Worm (Caenorhabditis elegans) whole organism, L1 larva: Measurements from ENCODE around the gene C45G9.11.
A peak's percentile ranks its signal among the peaks of the same experiment; 100 is the strongest.

Source experiments
- C34B4.2 ChIP-seq: sonication (generic microtip); optimal IDR thresholded peaks from 2 replicates; lab custom pipeline; 2017; ENCODE audit warnings: mild to moderate bottlenecking, missing genetic modification characterization, missing compliant biosample characterization
- alr-1 ChIP-seq: fragments of 200-800 bp; sonication (Bioruptor generic); optimal IDR thresholded peaks from 2 replicates; lab custom pipeline; 2018; ENCODE audit warnings: borderline replicate concordance, mild to moderate bottlenecking, missing genetic modification characterization, missing compliant biosample characterization
- ama-1 ChIP-seq: fragments of 150-350 bp; optimal IDR thresholded peaks from 2 replicates; lab custom pipeline; 2014
- ceh-63 ChIP-seq: fragments of 200-800 bp; sonication (Bioruptor generic); optimal IDR thresholded peaks from 2 replicates; lab custom pipeline; 2018; ENCODE audit warnings: mild to moderate bottlenecking, missing genetic modification characterization, missing compliant biosample characterization
- ceh-8 ChIP-seq: fragments of 200-800 bp; sonication (Bioruptor generic); optimal IDR thresholded peaks from 2 replicates; lab custom pipeline; 2018; ENCODE audit warnings: mild to moderate bottlenecking, missing genetic modification characterization, moderate library complexity, missing compliant biosample characterization
- ceh-82 ChIP-seq, 3 experiments: fragments of 150-350 bp in 1 of 3; sonication (generic microtip) in 2 of 3; optimal IDR thresholded peaks; 2 replicates each; lab custom pipeline; 2014 to 2017; ENCODE audit warnings: missing biosample characterization in 3 of 3, missing genetic modification characterization in 3 of 3
- ceh-88 ChIP-seq: fragments of 200-800 bp; sonication (Bioruptor generic); IDR thresholded peaks from 2 replicates; pipeline ENCODE4 v1.3.6; 2022; ENCODE audit warnings: missing genetic modification characterization, missing compliant biosample characterization
- dsc-1 ChIP-seq: sonication (generic microtip); optimal IDR thresholded peaks from 2 replicates; lab custom pipeline; 2016; ENCODE audit warnings: mild to moderate bottlenecking, missing genetic modification characterization, missing compliant biosample characterization
- efl-1 ChIP-seq, 4 experiments: fragments of 150-350 bp; optimal IDR thresholded peaks in 3 of 4; peaks in 1 of 4; 1 replicate in 1 of 4; 2 replicates in 3 of 4; lab custom pipeline; 2014; ENCODE audit warnings: missing biosample characterization in 2 of 4, missing genetic modification characterization in 2 of 4, missing genetic modification reagents in 2 of 4
- efl-3 ChIP-seq: fragments of 200-800 bp; sonication (Bioruptor generic); optimal IDR thresholded peaks from 2 replicates; lab custom pipeline; 2018; ENCODE audit warnings: mild to moderate bottlenecking, missing genetic modification characterization, missing compliant biosample characterization
- egl-13 ChIP-seq: sonication (generic microtip); optimal IDR thresholded peaks from 2 replicates; lab custom pipeline; 2016; ENCODE audit warnings: missing genotype, missing genetic modification reagents, missing genetic modification characterization, missing compliant biosample characterization
- egl-27 ChIP-seq, 2 experiments: fragments of 150-350 bp in 1 of 2; sonication (generic microtip); optimal IDR thresholded peaks; 3 replicates each; lab custom pipeline; 2017 to 2018; ENCODE audit warnings: missing biosample characterization in 2 of 2, missing genetic modification characterization in 2 of 2, missing genetic modification reagents in 2 of 2
- elt-2 ChIP-seq: sonication (generic microtip); optimal IDR thresholded peaks from 2 replicates; lab custom pipeline; 2016; ENCODE audit warnings: missing genetic modification characterization, mild to moderate bottlenecking, inconsistent platforms, missing compliant biosample characterization, missing genetic modification reagents
- elt-3 ChIP-seq, 6 experiments: fragments of 150-350 bp in 1 of 6; sonication (generic microtip); optimal IDR thresholded peaks; 2 replicates each; lab custom pipeline; 2017 to 2018; ENCODE audit warnings: missing biosample characterization in 6 of 6, missing genetic modification characterization in 6 of 6, inconsistent platforms in 1 of 6
- ets-5 ChIP-seq: fragments of 200-800 bp; sonication (Bioruptor generic); IDR thresholded peaks from 2 replicates; pipeline ENCODE4 v1.3.6; 2022; ENCODE audit warnings: missing genetic modification characterization, missing compliant biosample characterization
- fkh-4 ChIP-seq: sonication (generic microtip); optimal IDR thresholded peaks from 2 replicates; lab custom pipeline; 2016; ENCODE audit warnings: missing compliant biosample characterization, missing genetic modification characterization, borderline replicate concordance
- fkh-8 ChIP-seq: sonication (generic microtip); optimal IDR thresholded peaks from 2 replicates; lab custom pipeline; 2016; ENCODE audit warnings: mild to moderate bottlenecking, missing genetic modification characterization, missing compliant biosample characterization
- fos-1 ChIP-seq: fragments of 150-350 bp; optimal IDR thresholded peaks from 2 replicates; lab custom pipeline; 2014; ENCODE audit warnings: missing biosample characterization, missing genetic modification characterization
- grh-1 ChIP-seq: fragments of 200-800 bp; sonication (Bioruptor generic); IDR thresholded peaks from 2 replicates; pipeline ENCODE4 v1.3.6; 2022; ENCODE audit warnings: missing genetic modification reagents, missing genetic modification characterization, missing compliant biosample characterization
- hlh-4 ChIP-seq: sonication (generic microtip); optimal IDR thresholded peaks from 2 replicates; lab custom pipeline; 2016; ENCODE audit warnings: mild to moderate bottlenecking, missing genetic modification characterization, missing compliant biosample characterization
- irx-1 ChIP-seq: sonication (generic microtip); optimal IDR thresholded peaks from 2 replicates; lab custom pipeline; 2016; ENCODE audit warnings: missing genetic modification characterization, missing compliant biosample characterization
- lin-35 ChIP-seq, 2 experiments: fragments of 150-350 bp; optimal IDR thresholded peaks; 2 replicates each; lab custom pipeline; 2014; ENCODE audit warnings: missing biosample characterization in 2 of 2, missing genetic modification characterization in 2 of 2, missing genetic modification reagents in 2 of 2
- lir-3 ChIP-seq: sonication (generic microtip); optimal IDR thresholded peaks from 2 replicates; lab custom pipeline; 2016; ENCODE audit warnings: mild to moderate bottlenecking, missing genetic modification characterization, moderate library complexity, missing compliant biosample characterization; ENCODE audit not compliant: poor library complexity
- lsy-2 ChIP-seq, 2 experiments: fragments of 150-350 bp; optimal IDR thresholded peaks; 2 replicates each; lab custom pipeline; 2014; ENCODE audit warnings: missing biosample characterization in 2 of 2, missing genetic modification characterization in 2 of 2
- mdl-1 ChIP-seq, 2 experiments: fragments of 150-350 bp; optimal IDR thresholded peaks; 2 replicates each; lab custom pipeline; 2014 to 2017; ENCODE audit warnings: missing biosample characterization in 2 of 2, missing genetic modification characterization in 2 of 2, inconsistent platforms in 1 of 2
- mef-2 ChIP-seq: fragments of 150-350 bp; optimal IDR thresholded peaks from 2 replicates; lab custom pipeline; 2014; ENCODE audit warnings: missing biosample characterization, missing genetic modification characterization
- mep-1 ChIP-seq: fragments of 150-350 bp; optimal IDR thresholded peaks from 2 replicates; lab custom pipeline; 2014; ENCODE audit warnings: missing biosample characterization, missing genetic modification characterization
- nhr-11 ChIP-seq: fragments of 150-350 bp; optimal IDR thresholded peaks from 2 replicates; lab custom pipeline; 2014; ENCODE audit warnings: missing biosample characterization, missing genetic modification characterization
- nhr-12 ChIP-seq: sonication (generic microtip); optimal IDR thresholded peaks from 2 replicates; lab custom pipeline; 2017; ENCODE audit warnings: missing biosample characterization, missing genetic modification characterization
- nhr-19 ChIP-seq: fragments of 200-800 bp; sonication (Bioruptor generic); conservative IDR thresholded peaks from 2 replicates; pipeline ENCODE4 v1.3.6; 2022; ENCODE audit warnings: missing genetic modification characterization, missing compliant biosample characterization
- nhr-20 ChIP-seq: sonication (generic microtip); optimal IDR thresholded peaks from 2 replicates; lab custom pipeline; 2016; ENCODE audit warnings: mild to moderate bottlenecking, missing genetic modification characterization, missing compliant biosample characterization
- nhr-237 ChIP-seq: fragments of 150-350 bp; optimal IDR thresholded peaks from 2 replicates; lab custom pipeline; 2014; ENCODE audit warnings: missing biosample characterization, missing genetic modification characterization
- nhr-84 ChIP-seq: sonication (generic microtip); optimal IDR thresholded peaks from 2 replicates; lab custom pipeline; 2017; ENCODE audit warnings: missing biosample characterization, missing genetic modification characterization
- nhr-85 ChIP-seq: sonication (generic microtip); peaks from one replicate; lab custom pipeline; 2016; ENCODE audit warnings: missing genetic modification characterization, inconsistent platforms, missing compliant biosample characterization
- nhr-90 ChIP-seq: sonication (generic microtip); optimal IDR thresholded peaks from 2 replicates; lab custom pipeline; 2016; ENCODE audit warnings: mild to moderate bottlenecking, missing genetic modification characterization, missing compliant biosample characterization; ENCODE audit not compliant: poor library complexity
- pqm-1 ChIP-seq: sonication (generic microtip); optimal IDR thresholded peaks from 3 replicates; lab custom pipeline; 2017; ENCODE audit warnings: missing biosample characterization, missing genetic modification characterization
- skn-1 ChIP-seq: fragments of 150-350 bp; optimal IDR thresholded peaks from 2 replicates; lab custom pipeline; 2014; ENCODE audit warnings: missing biosample characterization, missing genetic modification characterization
- snpc-4 ChIP-seq: fragments of 150-350 bp; optimal IDR thresholded peaks from 2 replicates; lab custom pipeline; 2014; ENCODE audit warnings: missing biosample characterization, missing genetic modification characterization
- snu-23 ChIP-seq: sonication (generic microtip); optimal IDR thresholded peaks from 2 replicates; lab custom pipeline; 2016; ENCODE audit warnings: missing genetic modification characterization, missing compliant biosample characterization
- sox-4 ChIP-seq: sonication (generic microtip); optimal IDR thresholded peaks from 2 replicates; lab custom pipeline; 2016; ENCODE audit warnings: missing genetic modification characterization, missing compliant biosample characterization
- sptf-1 ChIP-seq: fragments of 150-350 bp; optimal IDR thresholded peaks from 2 replicates; lab custom pipeline; 2014; ENCODE audit warnings: missing biosample characterization, missing genetic modification characterization
- tbx-2 ChIP-seq: sonication (generic microtip); optimal IDR thresholded peaks from 2 replicates; lab custom pipeline; 2016; ENCODE audit warnings: missing genetic modification characterization, missing compliant biosample characterization
- unc-30 ChIP-seq: sonication (generic microtip); optimal IDR thresholded peaks from 2 replicates; lab custom pipeline; 2017; ENCODE audit warnings: missing biosample characterization, missing genetic modification characterization
- unc-86 ChIP-seq: sonication (generic microtip); optimal IDR thresholded peaks from 2 replicates; lab custom pipeline; 2016; ENCODE audit warnings: missing genetic modification characterization, missing compliant biosample characterization
- ztf-11 ChIP-seq, 2 experiments: sonication (generic microtip); optimal IDR thresholded peaks; 2 replicates each; lab custom pipeline; 2016 to 2017; ENCODE audit warnings: missing genetic modification characterization in 2 of 2, missing biosample characterization in 1 of 2, missing compliant biosample characterization in 1 of 2
- ztf-4 ChIP-seq: fragments of 150-350 bp; optimal IDR thresholded peaks from 2 replicates; lab custom pipeline; 2014; ENCODE audit warnings: missing biosample characterization, missing genetic modification characterization

C45G9.11 gene

DNA sequence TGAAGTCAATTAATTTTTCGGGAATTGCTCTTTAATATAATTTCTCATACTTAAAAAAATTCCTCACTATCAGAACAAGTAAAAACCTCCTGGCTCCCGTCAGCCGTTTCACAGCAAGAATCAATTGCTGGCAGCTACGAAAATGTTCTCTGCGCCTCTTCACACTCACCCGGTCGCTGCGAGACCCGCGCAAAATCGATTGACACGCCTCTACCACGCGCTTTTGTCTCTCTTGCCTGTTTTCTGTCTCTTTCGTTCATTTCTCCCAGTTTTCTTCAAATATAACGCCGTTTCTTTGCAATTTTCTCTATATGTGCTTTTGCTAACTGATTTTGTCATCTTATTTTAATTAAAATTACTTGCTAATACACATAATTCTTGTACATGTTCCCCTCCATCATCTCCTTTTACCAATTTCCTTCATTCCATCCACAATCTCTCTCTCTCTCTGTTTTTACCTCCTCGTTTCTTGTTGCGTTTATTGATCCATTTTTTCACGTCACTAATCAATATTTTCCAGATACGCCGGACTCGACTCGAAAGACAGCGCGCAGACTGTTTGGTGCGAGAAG is 44.0 kb downstream of the C45G9.11 start, which contains the start of gene pcf-11 (continued):
- no peak for TF ChIP-seq snpc-4
- TF ChIP-seq unc-30 (tag; lab: Kevin White, UChicago), result no peak
- no peak for TF ChIP-seq grh-1 (GFP tag; lab: Robert Waterston, UW)
- TF ChIP-seq efl-1 (optimal IDR thresholded peaks at IDR 0.05; lab: Kevin White, UChicago), result peak; percentile 66 to 71
- TF ChIP-seq efl-1 (GFP tag; optimal IDR thresholded peaks at IDR 0.05 in 1 of 2; lab: Kevin White, UChicago), result peak; percentile 54 to 96
- no peak for TF ChIP-seq ceh-8
- TF ChIP-seq elt-3 (tag; optimal IDR thresholded peaks at IDR 0.05; lab: Kevin White, UChicago), result peak in 2 of 6 experiments; percentile 5 to 8
- TF ChIP-seq elt-2 (tag; lab: Kevin White, UChicago), result no peak
- TF ChIP-seq sox-4 (tag; lab: Kevin White, UChicago), result no peak
- peak in 1 of 2 experiments; percentile 80 for TF ChIP-seq mdl-1 (tag; optimal IDR thresholded peaks at IDR 0.05; lab: Kevin White, UChicago)
- TF ChIP-seq ztf-11 (tag; optimal IDR thresholded peaks at IDR 0.05; lab: Kevin White, UChicago), result no peak
- TF ChIP-seq irx-1 (tag; lab: Kevin White, UChicago), result peak; percentile 9
- TF ChIP-seq ceh-82 (tag; optimal IDR thresholded peaks at IDR 0.05; lab: Kevin White, UChicago), result peak; percentile 24 to 84 (median 40)
- TF ChIP-seq tbx-2, result peak; percentile 45
- TF ChIP-seq lsy-2 (tag; optimal IDR thresholded peaks at IDR 0.05; lab: Kevin White, UChicago), result peak; percentile 43 to 78
- peak; percentile 69 to 75 for TF ChIP-seq lin-35 (GFP tag; optimal IDR thresholded peaks at IDR 0.05; lab: Kevin White, UChicago)
- TF ChIP-seq ceh-88 (GFP tag; lab: Robert Waterston, UW), result no peak
- TF ChIP-seq C34B4.2 (tag; lab: Kevin White, UChicago), result no peak
- no peak for TF ChIP-seq nhr-12 (tag; lab: Kevin White, UChicago)
- TF ChIP-seq nhr-237 (tag; lab: Kevin White, UChicago), result no peak
- TF ChIP-seq ets-5 (GFP tag; lab: Robert Waterston, UW), result no peak
- TF ChIP-seq sptf-1 (tag; lab: Kevin White, UChicago), result no peak
- TF ChIP-seq hlh-4, result no peak
- peak; percentile 78 for TF ChIP-seq snu-23 (GFP tag; lab: Kevin White, UChicago)
- peak; percentile 38 for TF ChIP-seq nhr-20 (tag; lab: Kevin White, UChicago)
- TF ChIP-seq ama-1, result peak; percentile 53
- no peak for TF ChIP-seq nhr-85 (tag; lab: Kevin White, UChicago)
- peak; percentile 43 for TF ChIP-seq lir-3 (tag; lab: Kevin White, UChicago)
- no peak for TF ChIP-seq nhr-11 (tag; lab: Kevin White, UChicago)
- peak; percentile 25 for TF ChIP-seq dsc-1 (tag; lab: Kevin White, UChicago)
- no peak for TF ChIP-seq egl-13 (tag; lab: Kevin White, UChicago)
- no peak for TF ChIP-seq pqm-1 (tag; lab: Kevin White, UChicago)
- peak; percentile 58 for TF ChIP-seq skn-1 (tag; lab: Kevin White, UChicago)
- no peak for TF ChIP-seq ceh-63 (GFP tag; lab: Kevin White, UChicago)
- TF ChIP-seq nhr-90 (tag; lab: Kevin White, UChicago), result peak; percentile 36
- no peak for TF ChIP-seq fkh-4
- TF ChIP-seq nhr-84 (tag; lab: Kevin White, UChicago), result no peak
- peak; percentile 33 for TF ChIP-seq mep-1 (tag; lab: Kevin White, UChicago)
- no peak for TF ChIP-seq mef-2 (tag; lab: Kevin White, UChicago)
- TF ChIP-seq nhr-19 (GFP tag; lab: Robert Waterston, UW), result peak; percentile 41; the same call in 1 of the 2 replicates
- TF ChIP-seq ztf-4 (tag; lab: Kevin White, UChicago), result no peak
- no peak for TF ChIP-seq alr-1
- TF ChIP-seq fkh-8 (tag; lab: Kevin White, UChicago), result peak; percentile 40
- no peak for TF ChIP-seq egl-27 (tag; optimal IDR thresholded peaks at IDR 0.05; lab: Kevin White, UChicago)
- peak; percentile 53 for TF ChIP-seq unc-86
- TF ChIP-seq fos-1 (tag; lab: Kevin White, UChicago), result peak; percentile 15
- no peak for TF ChIP-seq efl-3 (GFP tag; lab: Kevin White, UChicago)
